Worm (Caenorhabditis elegans): ENCODE measurements around the gene gss-1.
"Not testable (repeated sequence)": the region's sequence is repeated elsewhere in the genome, so short reads cannot be mapped to it uniquely, and the experiment has no call there.

Gene gss-1

DNA sequence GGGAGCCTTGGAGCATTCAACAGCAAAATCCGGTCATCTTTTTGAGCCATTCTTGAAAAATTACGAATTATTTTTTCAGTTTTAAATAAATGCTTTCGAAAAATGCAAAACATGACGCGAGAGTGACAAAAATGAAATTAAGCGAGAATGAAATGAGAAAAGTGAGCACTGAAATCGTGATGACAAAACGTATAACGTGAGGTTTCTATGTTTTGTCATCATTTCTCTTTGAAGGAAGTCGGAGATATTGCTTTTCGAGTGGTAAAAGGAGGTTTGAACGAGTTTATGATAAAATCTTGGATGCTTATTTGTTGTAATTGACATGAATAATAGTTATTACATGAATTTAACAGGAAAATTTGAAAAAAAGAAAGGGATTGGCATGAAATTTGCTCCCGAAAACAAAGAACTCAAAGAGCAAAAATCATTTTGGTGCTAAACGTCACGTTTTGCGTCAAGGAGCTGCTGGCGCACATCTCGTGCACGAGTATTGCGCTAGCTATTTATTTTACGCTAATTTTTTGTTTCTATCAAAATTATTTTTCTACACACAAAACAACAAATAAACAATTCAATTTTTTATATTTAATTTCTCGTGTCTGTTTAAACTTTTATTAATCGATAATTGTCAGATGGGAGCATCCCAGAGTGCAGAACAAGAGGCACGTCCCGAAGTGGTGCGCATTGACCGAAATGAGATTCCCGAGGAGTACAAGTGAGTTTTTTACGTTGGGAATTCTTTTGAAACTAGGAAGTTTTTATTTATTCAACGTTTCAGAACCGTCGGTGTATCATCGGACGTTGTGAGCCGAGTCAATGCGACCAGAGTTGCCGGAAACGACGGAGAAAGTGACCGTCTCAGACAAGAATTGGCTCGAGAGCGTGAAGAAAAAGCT lies at the start of gene gss-1, which contains the start of gene chch-3 (continued):
- TF ChIP-seq nhr-25 (tag; optimal IDR thresholded peaks at IDR 0.05; ENCODE audit: borderline replicate concordance, insufficient read depth) (no peak), F44E2.7 (GFP tag; IDR thresholded peaks at IDR 0.05) (no peak), nhr-48 (tag; optimal IDR thresholded peaks at IDR 0.05) (no peak), lsy-2 (tag; optimal IDR thresholded peaks at IDR 0.05) (peak in 1 of 2 experiments; percentile 84), egl-27 (tag; optimal IDR thresholded peaks at IDR 0.05) (no peak), daf-12 (tag; optimal IDR thresholded peaks at IDR 0.05) (no peak)

DNA sequence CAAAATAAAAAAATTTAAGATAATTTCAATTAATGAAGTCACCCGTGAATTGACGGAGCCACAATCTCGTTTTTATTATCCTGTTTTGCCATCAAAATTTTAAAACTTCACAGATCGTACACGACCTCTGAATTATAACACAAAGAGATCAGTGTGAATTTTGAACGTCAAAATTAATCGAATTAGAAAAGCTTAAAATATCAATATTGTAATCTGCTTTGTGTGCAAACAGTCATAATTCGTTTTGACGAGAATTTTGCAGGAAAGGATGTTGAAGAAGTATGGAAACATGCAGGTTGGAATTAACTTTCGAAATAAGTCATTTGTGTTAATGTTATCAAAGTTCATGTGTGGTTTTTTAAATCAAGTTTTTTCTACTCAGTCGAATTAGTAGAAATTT lies 45.6 kb upstream of the gss-1 start, which contains the start of gene chil-21:
Gene chil-21 (minus strand): TSS at position 101 of the 400 bp plus-strand sequence.
- not testable (repeated sequence) for TF ChIP-seq R02D3.7 (tag; optimal IDR thresholded peaks at IDR 0.05); aha-1 (tag); ceh-28 (tag; optimal IDR thresholded peaks at IDR 0.05)

DNA sequence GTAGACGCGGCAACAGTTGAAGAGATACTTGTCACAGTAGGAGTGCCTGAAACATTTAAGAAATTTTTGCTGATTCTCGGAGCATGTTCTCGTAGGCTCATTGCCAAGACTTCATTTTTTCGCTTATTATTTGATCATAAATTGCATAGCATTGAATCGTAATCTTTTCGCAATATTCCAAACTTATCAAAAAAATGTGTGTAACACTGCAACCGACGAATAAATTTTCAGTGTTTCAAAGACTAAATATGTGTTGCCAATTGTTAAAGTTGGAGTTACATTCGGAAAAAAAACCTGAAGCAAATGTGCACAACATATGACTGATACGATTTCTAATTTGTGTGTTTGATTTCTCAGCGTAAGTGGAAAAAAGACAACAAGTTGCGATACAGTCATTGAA lies 43.2 kb upstream of the gss-1 start, which contains the start of gene R09D1.14:
Gene R09D1.14 (minus strand): TSS at position 101 of the 400 bp plus-strand sequence.
- not testable (repeated sequence) for TF ChIP-seq saeg-2 (GFP tag; IDR thresholded peaks at IDR 0.05); duxl-1 (tag; optimal IDR thresholded peaks at IDR 0.05; ENCODE audit: poor library complexity); lir-3 (tag; optimal IDR thresholded peaks at IDR 0.05)

DNA sequence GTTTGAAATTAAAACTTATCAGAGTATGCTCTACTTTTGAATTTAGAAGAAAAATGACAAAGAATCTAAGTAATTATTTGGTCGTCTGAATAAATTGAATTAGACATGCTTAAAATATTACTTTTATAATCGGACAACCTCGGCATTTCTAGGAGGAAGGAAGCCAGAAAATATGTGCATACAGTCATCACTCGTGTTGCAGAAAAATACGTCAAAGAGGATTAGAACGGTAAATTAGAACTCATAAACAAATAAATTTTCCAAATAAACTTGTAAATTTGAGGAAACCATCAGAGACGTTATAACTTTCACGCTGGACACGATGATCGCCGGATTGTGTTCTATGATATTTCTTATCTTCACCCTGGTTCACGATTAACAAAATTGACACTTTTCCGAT lies 38.1 kb upstream of the gss-1 start, which contains the start of gene chil-19:
Gene chil-19 (minus strand): TSS at position 101 of the 400 bp plus-strand sequence.
- no peak for TF ChIP-seq ceh-44 (GFP tag; IDR thresholded peaks at IDR 0.05)
- no peak for TF ChIP-seq spr-1 (tag; optimal IDR thresholded peaks at IDR 0.05)
- TF ChIP-seq T20F7.1 (GFP tag; optimal IDR thresholded peaks at IDR 0.05) = no peak
- TF ChIP-seq hlh-30 (tag; optimal IDR thresholded peaks at IDR 0.05; ENCODE audit: insufficient read depth) = no peak
- no peak for TF ChIP-seq lir-3 (tag; optimal IDR thresholded peaks at IDR 0.05)
- no peak for TF ChIP-seq lim-7 (GFP tag; IDR thresholded peaks at IDR 0.05)
- no peak for TF ChIP-seq saeg-2 (GFP tag; IDR thresholded peaks at IDR 0.05)
- TF ChIP-seq ama-1 (optimal IDR thresholded peaks at IDR 0.05) = no peak
- no peak for TF ChIP-seq Y75B8A.6 (GFP tag; IDR thresholded peaks at IDR 0.05)
- TF ChIP-seq ceh-28 (tag; optimal IDR thresholded peaks at IDR 0.05) = no peak
- TF ChIP-seq zfp-2 (tag; optimal IDR thresholded peaks at IDR 0.05) = no peak
- no peak for TF ChIP-seq lin-15B (tag; optimal IDR thresholded peaks at IDR 0.05)
- no peak for TF ChIP-seq dmd-9 (GFP tag; IDR thresholded peaks at IDR 0.05)
- no peak for TF ChIP-seq ZK337.2 (GFP tag; IDR thresholded peaks at IDR 0.05)
- no peak for TF ChIP-seq egl-43 (GFP tag; IDR thresholded peaks at IDR 0.05)
- no peak for TF ChIP-seq lin-13 (GFP tag; optimal IDR thresholded peaks at IDR 0.05)
- no peak for TF ChIP-seq ctbp-1 (GFP tag; IDR thresholded peaks at IDR 0.05)

DNA sequence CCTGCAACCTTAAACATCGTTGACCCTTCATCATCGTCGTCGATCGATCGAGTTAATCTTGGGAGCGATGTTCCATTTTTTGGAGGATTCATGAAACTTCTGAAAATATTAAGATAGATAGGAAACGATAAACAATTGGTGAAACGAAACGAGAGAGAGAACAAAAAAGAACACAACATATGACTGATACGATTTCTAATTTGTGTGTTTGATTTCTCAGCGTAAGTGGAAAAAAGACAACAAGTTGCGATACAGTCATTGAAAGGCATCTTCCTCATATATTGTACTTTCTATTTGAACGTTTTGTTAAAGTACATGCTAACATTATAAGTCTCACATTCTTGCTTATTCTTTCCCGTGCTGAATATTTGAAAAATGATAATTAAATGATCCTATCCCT lies 35.9 kb upstream of the gss-1 start, which contains the start of gene R09D1.12:
Gene R09D1.12 (minus strand): TSS at position 101 of the 400 bp plus-strand sequence.
- not testable (repeated sequence) for TF ChIP-seq hif-1 (tag; optimal IDR thresholded peaks at IDR 0.05); lin-13 (GFP tag; optimal IDR thresholded peaks at IDR 0.05); daf-19 (GFP tag; conservative IDR thresholded peaks at IDR 0.05)

DNA sequence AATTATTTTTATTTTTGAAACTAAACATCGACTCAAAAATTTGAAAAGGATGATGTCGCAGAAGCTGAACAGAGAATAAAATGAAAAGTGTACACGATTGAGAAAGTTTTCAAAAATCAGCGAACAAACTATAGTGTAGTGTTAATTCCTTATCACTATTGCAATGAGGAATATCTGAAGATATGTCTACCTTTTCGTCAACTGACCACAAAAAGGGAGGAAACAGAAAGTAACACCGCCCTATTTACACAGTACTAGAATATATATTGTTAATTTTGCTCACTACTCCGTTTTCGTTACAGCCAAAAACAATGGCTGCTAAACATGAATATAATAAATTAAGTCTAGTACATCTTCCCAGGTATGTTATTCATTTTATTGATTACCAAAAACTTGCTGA lies 31.7 kb upstream of the gss-1 start, which contains the start of gene chil-18:
Gene chil-18 (plus strand): TSS at position 301 of the 400 bp plus-strand sequence.
- no peak for TF ChIP-seq hlh-30 (tag; optimal IDR thresholded peaks at IDR 0.05; ENCODE audit: insufficient read depth)

Measured in whole organism, L4 larva.